Fruit fly (Drosophila melanogaster) whole organism, embryonic: Measurements from ENCODE around the gene CG32448.

ENCODE experiments used
- Awh ChIP-seq: fragments of 200-800 bp; sonication (Bioruptor generic); IDR thresholded peaks from 2 replicates; pipeline ENCODE4, ENCODE4 v1.3.6; 2022; ENCODE audit warnings: missing biosample characterization, missing genetic modification characterization
- BEAF-32 ChIP-seq: fragments of 200-800 bp; sonication (Bioruptor generic); optimal IDR thresholded peaks from 3 replicates; lab custom pipeline; 2017; ENCODE audit warnings: missing biosample characterization, missing genetic modification characterization, mild to moderate bottlenecking, moderate library complexity, missing genetic modification reagents
- CG10147 ChIP-seq: fragments of 200-800 bp; sonication (Bioruptor generic); optimal IDR thresholded peaks from 2 replicates; lab custom pipeline; 2019; ENCODE audit warnings: missing biosample characterization, mild to moderate bottlenecking, missing genetic modification characterization, moderate library complexity
- CG10431 ChIP-seq: fragments of 200-800 bp; sonication (Bioruptor generic); optimal IDR thresholded peaks from 3 replicates; lab custom pipeline; 2018; ENCODE audit warnings: missing biosample characterization, mild to moderate bottlenecking, missing genetic modification characterization
- CG10543 ChIP-seq: fragments of 200-800 bp; sonication (Bioruptor generic); optimal IDR thresholded peaks from 3 replicates; lab custom pipeline; 2017; ENCODE audit warnings: missing biosample characterization, mild to moderate bottlenecking, missing genetic modification characterization, moderate library complexity
- CG11504 ChIP-seq: fragments of 200-800 bp; sonication (Bioruptor generic); optimal IDR thresholded peaks from 3 replicates; lab custom pipeline; 2019; ENCODE audit warnings: missing biosample characterization, mild to moderate bottlenecking, missing genetic modification characterization, moderate library complexity
- CG13424 ChIP-seq: fragments of 200-800 bp; sonication (Bioruptor generic); optimal IDR thresholded peaks from 2 replicates; lab custom pipeline; 2019; ENCODE audit warnings: missing biosample characterization, mild to moderate bottlenecking, missing genetic modification characterization, moderate library complexity
- CG14965 ChIP-seq: fragments of 200-800 bp; sonication (Bioruptor generic); optimal IDR thresholded peaks from 2 replicates; lab custom pipeline; 2016; ENCODE audit warnings: missing biosample characterization, missing genetic modification characterization, borderline replicate concordance
- CG15073 ChIP-seq: fragments of 200-800 bp; sonication (Bioruptor generic); optimal IDR thresholded peaks from 2 replicates; lab custom pipeline; 2016; ENCODE audit warnings: missing biosample characterization, missing genetic modification characterization
- CG17328 ChIP-seq: fragments of 200-800 bp; sonication (Bioruptor generic); IDR thresholded peaks from 2 replicates; pipeline ENCODE4 v1.3.6; 2022; ENCODE audit warnings: missing biosample characterization, missing genetic modification characterization
- CG1792 ChIP-seq: fragments of 200-800 bp; sonication (Bioruptor generic); optimal IDR thresholded peaks from 2 replicates; lab custom pipeline; 2016; ENCODE audit warnings: missing biosample characterization, missing genetic modification characterization
- CG1832 ChIP-seq: fragments of 200-800 bp; sonication (Bioruptor generic); optimal IDR thresholded peaks from 2 replicates; lab custom pipeline; 2017; ENCODE audit warnings: missing biosample characterization, mild to moderate bottlenecking, missing genetic modification characterization, inconsistent platforms
- CG18619 ChIP-seq: fragments of 200-800 bp; sonication (Bioruptor generic); optimal IDR thresholded peaks from 3 replicates; lab custom pipeline; 2017; ENCODE audit warnings: missing biosample characterization, mild to moderate bottlenecking, missing genetic modification characterization
- CG2202 ChIP-seq: fragments of 200-800 bp; sonication (Bioruptor generic); optimal IDR thresholded peaks from 2 replicates; lab custom pipeline; 2018; ENCODE audit warnings: missing biosample characterization, mild to moderate bottlenecking, missing genetic modification characterization
- CG34224 ChIP-seq: fragments of 200-800 bp; sonication (Bioruptor generic); IDR thresholded peaks from 3 replicates; pipeline ENCODE4 v1.3.6; 2022; ENCODE audit warnings: missing biosample characterization, missing genetic modification characterization; ENCODE audit not compliant: partially characterized antibody
- CG7786 ChIP-seq: fragments of 200-800 bp; sonication (Bioruptor generic); optimal IDR thresholded peaks from 2 replicates; lab custom pipeline; 2016; ENCODE audit warnings: missing biosample characterization, missing genetic modification characterization
- CG8089 ChIP-seq: fragments of 200-800 bp; sonication (Bioruptor generic); optimal IDR thresholded peaks from 3 replicates; lab custom pipeline; 2016; ENCODE audit warnings: missing biosample characterization, missing genetic modification characterization
- CG8281 ChIP-seq: fragments of 200-800 bp; sonication (Bioruptor generic); optimal IDR thresholded peaks from 2 replicates; lab custom pipeline; 2018; ENCODE audit warnings: missing biosample characterization, mild to moderate bottlenecking, missing genetic modification characterization, moderate library complexity
- CG8478 ChIP-seq: fragments of >200 bp; optimal IDR thresholded peaks from 2 replicates; lab custom pipeline; 2018
- CG8944 ChIP-seq: fragments of 200-800 bp; sonication (Bioruptor generic); optimal IDR thresholded peaks from 3 replicates; lab custom pipeline; 2016; ENCODE audit warnings: missing biosample characterization, missing genetic modification characterization
- CoRest ChIP-seq: fragments of 200-800 bp; sonication (Bioruptor generic); optimal IDR thresholded peaks from 3 replicates; lab custom pipeline; 2018; ENCODE audit warnings: missing biosample characterization, mild to moderate bottlenecking, missing genetic modification characterization, moderate library complexity
- D19A ChIP-seq: fragments of 200-800 bp; optimal IDR thresholded peaks from 3 replicates; lab custom pipeline; 2019; ENCODE audit warnings: missing biosample characterization, mild to moderate bottlenecking, missing genetic modification characterization, moderate library complexity
- Deaf1 ChIP-seq: fragments of 200-800 bp; optimal IDR thresholded peaks from 3 replicates; lab custom pipeline; 2019; ENCODE audit warnings: missing biosample characterization, mild to moderate bottlenecking, missing genetic modification characterization, moderate library complexity
- Drgx ChIP-seq: fragments of 200-800 bp; sonication (Bioruptor generic); IDR thresholded peaks from 2 replicates; pipeline ENCODE4 v1.3.6; 2022; ENCODE audit warnings: missing biosample characterization, missing genetic modification characterization
- Ets65A ChIP-seq: fragments of 200-800 bp; sonication (Bioruptor generic); peaks from one replicate; lab custom pipeline; 2016; ENCODE audit warnings: missing biosample characterization, missing genetic modification characterization
- Gsc ChIP-seq: fragments of 200-800 bp; sonication (Bioruptor generic); IDR thresholded peaks from 2 replicates; pipeline ENCODE4 v1.3.6; 2022; ENCODE audit warnings: missing biosample characterization, missing genetic modification characterization
- H15 ChIP-seq: fragments of 200-800 bp; sonication (Bioruptor generic); IDR thresholded peaks from 3 replicates; pipeline ENCODE4 v1.3.6; 2022; ENCODE audit warnings: missing biosample characterization, missing genetic modification characterization
- Hmr ChIP-seq: fragments of 200-800 bp; sonication (Bioruptor generic); optimal IDR thresholded peaks from 3 replicates; lab custom pipeline; 2017; ENCODE audit warnings: mild to moderate bottlenecking, missing biosample characterization, missing genetic modification reagents, missing genetic modification characterization
- Hmx ChIP-seq: fragments of 200-800 bp; sonication (Bioruptor generic); optimal IDR thresholded peaks from 2 replicates; lab custom pipeline; 2016; ENCODE audit warnings: missing biosample characterization, missing genetic modification characterization
- Hr3 ChIP-seq: fragments of 200-800 bp; sonication (Bioruptor generic); optimal IDR thresholded peaks from 3 replicates; lab custom pipeline; 2016; ENCODE audit warnings: missing biosample characterization, missing genetic modification characterization
- Jarid2 ChIP-seq: fragments of 200-800 bp; sonication (Bioruptor generic); optimal IDR thresholded peaks from 3 replicates; lab custom pipeline; 2017; ENCODE audit warnings: mild to moderate bottlenecking, missing biosample characterization, missing genetic modification reagents, missing genetic modification characterization
- Pdp1 ChIP-seq, 2 experiments: fragments of 200-800 bp; sonication (Bioruptor generic); optimal IDR thresholded peaks; 3 replicates each; lab custom pipeline; 2016; ENCODE audit warnings: missing biosample characterization in 2 of 2, missing genetic modification characterization in 2 of 2, mild to moderate bottlenecking in 1 of 2, moderate library complexity in 1 of 2
- Ssrp ChIP-seq: fragments of 200-800 bp; sonication (Bioruptor generic); optimal IDR thresholded peaks from 2 replicates; lab custom pipeline; 2018; ENCODE audit warnings: missing biosample characterization, mild to moderate bottlenecking, missing genetic modification characterization, moderate library complexity
- Usf ChIP-seq: fragments of 200-800 bp; sonication (Bioruptor generic); optimal IDR thresholded peaks from 2 replicates; lab custom pipeline; 2017; ENCODE audit warnings: missing genotype, missing biosample characterization, missing genetic modification characterization
- abd-A ChIP-seq: fragments of 200-800 bp; sonication (Bioruptor generic); optimal IDR thresholded peaks from 3 replicates; lab custom pipeline; 2019; ENCODE audit warnings: missing biosample characterization, mild to moderate bottlenecking, missing genetic modification characterization, moderate library complexity
- bowl ChIP-seq: fragments of 200-800 bp; sonication (Bioruptor generic); IDR thresholded peaks from 2 replicates; pipeline ENCODE4 v1.3.6; 2022; ENCODE audit warnings: missing biosample characterization, missing genetic modification characterization
- crc ChIP-seq: fragments of 200-800 bp; sonication (Bioruptor generic); optimal IDR thresholded peaks from 2 replicates; lab custom pipeline; 2016; ENCODE audit warnings: missing biosample characterization, missing genetic modification characterization
- danr ChIP-seq: fragments of 200-800 bp; sonication (Bioruptor generic); IDR thresholded peaks from 2 replicates; pipeline ENCODE4 v1.3.6; 2022; ENCODE audit warnings: missing biosample characterization, missing genetic modification characterization
- dati ChIP-seq: fragments of 200-800 bp; sonication (Bioruptor generic); IDR thresholded peaks from 2 replicates; pipeline ENCODE4 v1.3.6; 2022; ENCODE audit warnings: missing biosample characterization, missing genetic modification characterization
- dm ChIP-seq: fragments of 200-800 bp; sonication (Bioruptor generic); optimal IDR thresholded peaks from 3 replicates; lab custom pipeline; 2016; ENCODE audit warnings: missing biosample characterization, missing genetic modification characterization
- esg ChIP-seq: fragments of 200-800 bp; sonication (Bioruptor generic); conservative IDR thresholded peaks from 2 replicates; pipeline ENCODE4 v1.3.6; 2022; ENCODE audit warnings: missing biosample characterization, missing genetic modification characterization
- fu2 ChIP-seq: fragments of 200-800 bp; sonication (Bioruptor generic); optimal IDR thresholded peaks from 2 replicates; lab custom pipeline; 2016; ENCODE audit warnings: missing biosample characterization, missing genetic modification characterization
- h ChIP-seq: fragments of >200 bp; optimal IDR thresholded peaks from 2 replicates; lab custom pipeline; 2017
- hth ChIP-seq: fragments of >200 bp; optimal IDR thresholded peaks from 2 replicates; lab custom pipeline; 2017; ENCODE audit warnings: inconsistent platforms
- kay ChIP-seq: fragments of 200-800 bp; sonication (Bioruptor generic); optimal IDR thresholded peaks from 2 replicates; lab custom pipeline; 2016; ENCODE audit warnings: missing biosample characterization, missing genetic modification characterization
- lab ChIP-seq: fragments of 200-800 bp; sonication (Bioruptor generic); optimal IDR thresholded peaks from 3 replicates; lab custom pipeline; 2017; ENCODE audit warnings: missing biosample characterization, missing genetic modification characterization, mild to moderate bottlenecking, moderate library complexity, missing genetic modification reagents
- nmo ChIP-seq: fragments of 200-800 bp; sonication (Bioruptor generic); optimal IDR thresholded peaks from 2 replicates; lab custom pipeline; 2018; ENCODE audit warnings: missing biosample characterization, mild to moderate bottlenecking, missing genetic modification characterization, moderate library complexity
- oc ChIP-seq: fragments of 200-800 bp; sonication (Bioruptor generic); optimal IDR thresholded peaks from 2 replicates; lab custom pipeline; 2018; ENCODE audit warnings: missing biosample characterization, mild to moderate bottlenecking, missing genetic modification characterization, moderate library complexity
- pho ChIP-seq: fragments of 200-800 bp; sonication (Bioruptor generic); optimal IDR thresholded peaks from 2 replicates; lab custom pipeline; 2016; ENCODE audit warnings: missing biosample characterization, missing genetic modification characterization

CG32448 gene

dm6 chr3L:21839720-21840641 lies 11.7 kb upstream of the CG32448 start (continued):
- peak; percentile 93 for TF ChIP-seq Drgx
- TF ChIP-seq esg (GFP tag; lab: Robert Waterston, UW), result peak; percentile 87
- TF ChIP-seq Pdp1 (GFP tag; optimal IDR thresholded peaks at IDR 0.05; lab: Kevin White, UChicago), result peak; percentile 81 to 96
- peak; percentile 91 for TF ChIP-seq Hr3 (GFP tag; lab: Kevin White, UChicago)
- TF ChIP-seq Gsc, result peak; percentile 83
- TF ChIP-seq abd-A (tag; lab: Kevin White, UChicago), result no peak
- peak; percentile 70 for TF ChIP-seq Deaf1 (tag; lab: Kevin White, UChicago)
- peak; percentile 95 for TF ChIP-seq lab (GFP tag; lab: Kevin White, UChicago)
- TF ChIP-seq nmo, result peak; percentile 96
- peak; percentile 83 for TF ChIP-seq dm (GFP tag; lab: Kevin White, UChicago)
- TF ChIP-seq Hmr (GFP tag; lab: Kevin White, UChicago), result peak; percentile 95
- TF ChIP-seq h (lab: Kevin White, UChicago), result no peak
- peak; percentile 92 for TF ChIP-seq kay (GFP tag; lab: Kevin White, UChicago)
- TF ChIP-seq CG8944 (GFP tag; lab: Kevin White, UChicago), result peak; percentile 82
- peak; percentile 95 for TF ChIP-seq CG1792
- TF ChIP-seq Ssrp (tag; lab: Kevin White, UChicago), result peak; percentile 91
- TF ChIP-seq CG18619, result peak; percentile 93
- no peak for TF ChIP-seq CG8478 (lab: Kevin White, UChicago)
- peak; percentile 94 for TF ChIP-seq CG13424
- peak; percentile 79 for TF ChIP-seq CG8281 (tag; lab: Kevin White, UChicago)
- TF ChIP-seq CG15073 (GFP tag; lab: Kevin White, UChicago), result peak; percentile 57
- peak; percentile 94 for TF ChIP-seq CG10543 (GFP tag; lab: Kevin White, UChicago)
- TF ChIP-seq fu2, result peak; percentile 85
- peak; percentile 89 for TF ChIP-seq Hmx (GFP tag; lab: Kevin White, UChicago)
- peak; percentile 85 for TF ChIP-seq H15 (GFP tag; lab: Robert Waterston, UW)
- peak; percentile 87 for TF ChIP-seq CG7786 (GFP tag; lab: Kevin White, UChicago)
- peak; percentile 12 for TF ChIP-seq BEAF-32 (GFP tag; lab: Kevin White, UChicago)
- peak; percentile 88 for TF ChIP-seq Awh (GFP tag; lab: Robert Waterston, UW)
- TF ChIP-seq crc (GFP tag; lab: Kevin White, UChicago), result peak; percentile 92
- peak; percentile 93 for TF ChIP-seq pho (GFP tag; lab: Kevin White, UChicago)
- TF ChIP-seq CG10147 (GFP tag; lab: Kevin White, UChicago), result peak; percentile 92
- TF ChIP-seq oc, result peak; percentile 87
- TF ChIP-seq CG17328 (GFP tag; lab: Robert Waterston, UW), result peak; percentile 86
- TF ChIP-seq CG10431 (GFP tag; lab: Kevin White, UChicago), result peak; percentile 76
- peak; percentile 95 for TF ChIP-seq CG11504 (tag; lab: Kevin White, UChicago)
- TF ChIP-seq dati (GFP tag; lab: Robert Waterston, UW), result peak; percentile 61; the same call in 1 of the 2 replicates
- TF ChIP-seq Usf (GFP tag; lab: Kevin White, UChicago), result peak; percentile 84
- TF ChIP-seq CoRest (tag; lab: Kevin White, UChicago), result peak; percentile 95
- TF ChIP-seq CG8089 (GFP tag; lab: Kevin White, UChicago), result peak; percentile 84
- no peak for TF ChIP-seq CG1832
- peak; percentile 86 for TF ChIP-seq danr (GFP tag; lab: Robert Waterston, UW)
- TF ChIP-seq CG14965, result peak; percentile 77
- TF ChIP-seq D19A, result peak; percentile 88
- TF ChIP-seq Jarid2 (GFP tag; lab: Kevin White, UChicago), result peak; percentile 80
- no peak for TF ChIP-seq hth (lab: Kevin White, UChicago)
- peak; percentile 59; the same call in 1 of the 2 replicates for TF ChIP-seq bowl (GFP tag; lab: Robert Waterston, UW)
- TF ChIP-seq CG2202 (tag; lab: Kevin White, UChicago), result peak; percentile 84
- TF ChIP-seq CG34224, result no peak
- peak; percentile 99 for TF ChIP-seq Ets65A
